Worm (Caenorhabditis elegans) whole organism, L3 larva: ENCODE results near the gene F49E8.7.
A peak's percentile ranks its signal among the peaks of the same experiment; 100 is the strongest.

Experiments
- R02D3.7 ChIP-seq: fragments of 150-350 bp; optimal IDR thresholded peaks from 2 replicates; lab custom pipeline; 2014; ENCODE audit warnings: missing biosample characterization, missing genetic modification characterization
- ZK546.5 ChIP-seq: sonication (generic microtip); optimal IDR thresholded peaks from 2 replicates; lab custom pipeline; 2017; ENCODE audit warnings: missing biosample characterization, missing genetic modification characterization
- aly-2 ChIP-seq: fragments of 150-350 bp; optimal IDR thresholded peaks from 2 replicates; lab custom pipeline; 2014; ENCODE audit warnings: missing biosample characterization, missing genetic modification characterization
- ama-1 ChIP-seq: fragments of 150-350 bp; optimal IDR thresholded peaks from 2 replicates; lab custom pipeline; 2018
- ceh-16 ChIP-seq: sonication (generic microtip); optimal IDR thresholded peaks from 2 replicates; lab custom pipeline; 2017; ENCODE audit warnings: missing biosample characterization, missing genetic modification characterization
- ceh-28 ChIP-seq: fragments of 150-350 bp; optimal IDR thresholded peaks from 2 replicates; lab custom pipeline; 2014; ENCODE audit warnings: missing biosample characterization, missing genetic modification reagents, missing genetic modification characterization
- ceh-82 ChIP-seq: fragments of 150-350 bp; optimal IDR thresholded peaks from 2 replicates; lab custom pipeline; 2014; ENCODE audit warnings: missing biosample characterization, missing genetic modification characterization
- ceh-9 ChIP-seq: sonication (generic microtip); optimal IDR thresholded peaks from 2 replicates; lab custom pipeline; 2018; ENCODE audit warnings: missing biosample characterization, missing genetic modification characterization
- daf-12 ChIP-seq: fragments of 150-350 bp; optimal IDR thresholded peaks from 2 replicates; lab custom pipeline; 2014; ENCODE audit warnings: missing biosample characterization, missing genetic modification reagents, missing genetic modification characterization
- egl-27 ChIP-seq: sonication (generic microtip); optimal IDR thresholded peaks from 4 replicates; lab custom pipeline; 2017; ENCODE audit warnings: missing biosample characterization, missing genetic modification reagents, missing genetic modification characterization
- egl-5 ChIP-seq: fragments of 150-350 bp; optimal IDR thresholded peaks from 2 replicates; lab custom pipeline; 2017; ENCODE audit warnings: missing biosample characterization, missing genetic modification reagents, missing genetic modification characterization, inconsistent platforms
- elt-1 ChIP-seq: fragments of 150-350 bp; optimal IDR thresholded peaks from 2 replicates; lab custom pipeline; 2014; ENCODE audit warnings: missing biosample characterization, missing genetic modification characterization
- elt-2 ChIP-seq: sonication (generic microtip); optimal IDR thresholded peaks from 2 replicates; lab custom pipeline; 2016; ENCODE audit warnings: missing genetic modification reagents, mild to moderate bottlenecking, missing genetic modification characterization, missing compliant biosample characterization
- elt-3 ChIP-seq, 3 experiments: fragments of 150-350 bp in 1 of 3; sonication (generic microtip) in 2 of 3; optimal IDR thresholded peaks; 2 replicates in 2 of 3; 4 replicates in 1 of 3; lab custom pipeline; 2014 to 2017; ENCODE audit warnings: missing biosample characterization in 3 of 3, missing genetic modification characterization in 3 of 3
- eor-1 ChIP-seq, 2 experiments: fragments of 150-350 bp; optimal IDR thresholded peaks; 2 replicates each; lab custom pipeline; 2014 to 2018; ENCODE audit warnings: missing biosample characterization in 2 of 2, missing genetic modification characterization in 2 of 2
- fkh-10 ChIP-seq: sonication (generic microtip); optimal IDR thresholded peaks from 2 replicates; lab custom pipeline; 2017; ENCODE audit warnings: missing biosample characterization, missing genetic modification reagents, missing genetic modification characterization
- fkh-2 ChIP-seq: fragments of 150-350 bp; optimal IDR thresholded peaks from 2 replicates; lab custom pipeline; 2014; ENCODE audit warnings: missing biosample characterization, missing genetic modification reagents, missing genetic modification characterization
- fos-1 ChIP-seq: fragments of 150-350 bp; optimal IDR thresholded peaks from 2 replicates; lab custom pipeline; 2014; ENCODE audit warnings: missing biosample characterization, missing genetic modification characterization
- hmg-11 ChIP-seq: sonication (generic microtip); optimal IDR thresholded peaks from 2 replicates; lab custom pipeline; 2016; ENCODE audit warnings: missing genetic modification characterization, missing compliant biosample characterization
- jun-1 ChIP-seq: fragments of 150-350 bp; optimal IDR thresholded peaks from 2 replicates; lab custom pipeline; 2014; ENCODE audit warnings: missing biosample characterization, missing genetic modification reagents, missing genetic modification characterization
- lin-15B ChIP-seq: fragments of 150-350 bp; optimal IDR thresholded peaks from 2 replicates; lab custom pipeline; 2014; ENCODE audit warnings: missing biosample characterization, missing genetic modification characterization
- lin-39 ChIP-seq: fragments of 150-350 bp; optimal IDR thresholded peaks from 2 replicates; lab custom pipeline; 2018; ENCODE audit warnings: missing biosample characterization, missing genetic modification reagents, missing genetic modification characterization
- lsy-12 ChIP-seq: sonication (generic microtip); optimal IDR thresholded peaks from 2 replicates; lab custom pipeline; 2016; ENCODE audit warnings: mild to moderate bottlenecking, missing genetic modification characterization, missing compliant biosample characterization
- mdl-1 ChIP-seq: fragments of 150-350 bp; optimal IDR thresholded peaks from 2 replicates; lab custom pipeline; 2014; ENCODE audit warnings: missing biosample characterization, missing genetic modification characterization
- mml-1 ChIP-seq: fragments of 150-350 bp; sonication (generic microtip); optimal IDR thresholded peaks from 3 replicates; lab custom pipeline; 2014; ENCODE audit warnings: missing biosample characterization, missing genetic modification characterization
- nfya-1 ChIP-seq: sonication (generic microtip); optimal IDR thresholded peaks from 2 replicates; lab custom pipeline; 2017; ENCODE audit warnings: missing genetic modification characterization, mild to moderate bottlenecking, missing compliant biosample characterization, antibody characterized with exemption, moderate library complexity; ENCODE audit not compliant: insufficient read depth
- nhr-11 ChIP-seq: fragments of 150-350 bp; optimal IDR thresholded peaks from 2 replicates; lab custom pipeline; 2014; ENCODE audit warnings: missing biosample characterization, missing genetic modification characterization
- nhr-12 ChIP-seq: fragments of 150-350 bp; optimal IDR thresholded peaks from 2 replicates; lab custom pipeline; 2014; ENCODE audit warnings: missing biosample characterization, missing genetic modification characterization
- nhr-23 ChIP-seq: fragments of 150-350 bp; optimal IDR thresholded peaks from 2 replicates; lab custom pipeline; 2014; ENCODE audit warnings: missing biosample characterization, missing genetic modification reagents, missing genetic modification characterization
- nhr-237 ChIP-seq: fragments of 150-350 bp; optimal IDR thresholded peaks from 2 replicates; lab custom pipeline; 2014; ENCODE audit warnings: missing biosample characterization, missing genetic modification characterization
- nhr-25 ChIP-seq: sonication (generic microtip); optimal IDR thresholded peaks from 2 replicates; lab custom pipeline; 2017; ENCODE audit warnings: missing biosample characterization, missing genetic modification characterization
- nhr-28 ChIP-seq: fragments of 150-350 bp; optimal IDR thresholded peaks from 2 replicates; lab custom pipeline; 2014; ENCODE audit warnings: missing biosample characterization, missing genetic modification characterization
- nhr-43 ChIP-seq: sonication (generic microtip); optimal IDR thresholded peaks from 2 replicates; lab custom pipeline; 2016; ENCODE audit warnings: mild to moderate bottlenecking, missing genetic modification characterization, missing compliant biosample characterization; ENCODE audit not compliant: poor library complexity, severe bottlenecking
- nhr-67 ChIP-seq: fragments of 150-350 bp; optimal IDR thresholded peaks from 2 replicates; lab custom pipeline; 2014; ENCODE audit warnings: missing biosample characterization, missing genetic modification characterization
- nhr-76 ChIP-seq: fragments of 150-350 bp; sonication (generic microtip); optimal IDR thresholded peaks from 5 replicates; lab custom pipeline; 2014; ENCODE audit warnings: missing biosample characterization, missing genetic modification characterization
- nhr-77 ChIP-seq: fragments of 150-350 bp; optimal IDR thresholded peaks from 2 replicates; lab custom pipeline; 2014; ENCODE audit warnings: missing biosample characterization, missing genetic modification characterization
- pha-4 ChIP-seq: fragments of 150-350 bp; optimal IDR thresholded peaks from 2 replicates; lab custom pipeline; 2014; ENCODE audit warnings: missing biosample characterization, missing genetic modification reagents, missing genetic modification characterization
- pqm-1 ChIP-seq: fragments of 150-350 bp; optimal IDR thresholded peaks from 2 replicates; lab custom pipeline; 2017; ENCODE audit warnings: missing biosample characterization, missing genetic modification characterization, inconsistent platforms
- sea-2 ChIP-seq: fragments of 150-350 bp; sonication (generic microtip); optimal IDR thresholded peaks from 4 replicates; lab custom pipeline; 2014; ENCODE audit warnings: missing biosample characterization, missing genetic modification reagents, missing genetic modification characterization
- skn-1 ChIP-seq: fragments of 150-350 bp; optimal IDR thresholded peaks from 2 replicates; lab custom pipeline; 2014; ENCODE audit warnings: missing biosample characterization, missing genetic modification characterization
- snpc-4 ChIP-seq: fragments of 150-350 bp; optimal IDR thresholded peaks from 2 replicates; lab custom pipeline; 2014; ENCODE audit warnings: missing biosample characterization, missing genetic modification characterization
- tbx-2 ChIP-seq: sonication (generic microtip); optimal IDR thresholded peaks from 2 replicates; lab custom pipeline; 2016; ENCODE audit warnings: mild to moderate bottlenecking, missing genetic modification characterization, missing compliant biosample characterization
- unc-39 ChIP-seq: sonication (generic microtip); optimal IDR thresholded peaks from 4 replicates; lab custom pipeline; 2017; ENCODE audit warnings: missing biosample characterization, missing genetic modification characterization
- unc-62 ChIP-seq: fragments of 150-350 bp; sonication (generic microtip); optimal IDR thresholded peaks from 4 replicates; lab custom pipeline; 2014; ENCODE audit warnings: missing biosample characterization, missing genetic modification reagents, missing genetic modification characterization
- zag-1 ChIP-seq: fragments of 150-350 bp; optimal IDR thresholded peaks from 2 replicates; lab custom pipeline; 2014; ENCODE audit warnings: missing biosample characterization, missing genetic modification characterization
- ztf-11 ChIP-seq: fragments of 150-350 bp; optimal IDR thresholded peaks from 2 replicates; lab custom pipeline; 2014; ENCODE audit warnings: missing biosample characterization, missing genetic modification characterization
- ztf-4 ChIP-seq: fragments of 150-350 bp; optimal IDR thresholded peaks from 2 replicates; lab custom pipeline; 2014; ENCODE audit warnings: missing biosample characterization, missing genetic modification characterization

Gene F49E8.7

DNA sequence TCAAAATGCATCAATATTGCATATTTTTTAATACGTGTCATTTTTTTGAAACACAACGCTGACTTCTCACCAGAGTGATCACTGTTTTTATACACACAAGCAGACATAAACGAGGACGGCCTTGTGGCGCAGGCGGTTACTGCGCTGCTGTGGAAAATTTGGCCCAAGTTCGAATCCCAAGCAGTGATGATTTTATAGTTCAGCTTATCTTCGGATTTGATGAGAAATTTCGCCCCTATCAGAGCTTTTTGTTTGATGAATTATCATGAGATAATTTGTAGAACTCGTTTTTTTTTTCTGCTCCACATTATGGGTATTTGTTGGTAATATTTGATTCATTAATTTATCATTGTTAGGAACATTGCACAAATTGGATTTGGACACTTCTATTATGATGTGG, 17.8 kb upstream of the F49E8.7 start:
- peak; percentile 53 for TF ChIP-seq skn-1 (tag; lab: Kevin White, UChicago)
- peak; percentile 26 for TF ChIP-seq nhr-77 (tag; lab: Kevin White, UChicago)
- peak; percentile 12 for TF ChIP-seq nhr-76 (tag; lab: Kevin White, UChicago)
- TF ChIP-seq ceh-16 (tag; lab: Kevin White, UChicago), result peak; percentile 44
- peak; percentile 73 for TF ChIP-seq tbx-2 (tag; lab: Kevin White, UChicago)
- no peak for TF ChIP-seq pha-4 (tag; lab: Kevin White, UChicago)
- TF ChIP-seq R02D3.7, result no peak
- TF ChIP-seq lsy-12 (tag; lab: Kevin White, UChicago), result peak; percentile 87
- TF ChIP-seq ceh-9 (tag; lab: Kevin White, UChicago), result no peak
- TF ChIP-seq daf-12 (tag; lab: Kevin White, UChicago), result no peak
- no peak for TF ChIP-seq jun-1 (tag; lab: Kevin White, UChicago)
- no peak for TF ChIP-seq fkh-10
- TF ChIP-seq elt-1, result peak; percentile 24
- TF ChIP-seq nhr-25 (tag; lab: Kevin White, UChicago), result peak; percentile 40
- TF ChIP-seq nhr-12 (tag; lab: Kevin White, UChicago), result no peak
- peak; percentile 65 for TF ChIP-seq nfya-1 (tag; lab: Kevin White, UChicago)
- TF ChIP-seq nhr-11 (tag; lab: Kevin White, UChicago), result no peak
- TF ChIP-seq nhr-28 (tag; lab: Kevin White, UChicago), result no peak
- TF ChIP-seq mdl-1 (tag; lab: Kevin White, UChicago), result no peak
- TF ChIP-seq unc-62 (GFP tag; lab: Kevin White, UChicago), result no peak
- no peak for TF ChIP-seq ceh-28 (tag; lab: Kevin White, UChicago)
- TF ChIP-seq ZK546.5 (tag; lab: Kevin White, UChicago), result no peak
- no peak for TF ChIP-seq sea-2
- TF ChIP-seq nhr-23 (tag; lab: Kevin White, UChicago), result peak; percentile 78
- peak; percentile 58 for TF ChIP-seq ama-1
- peak in 1 of 3 experiments; percentile 72 for TF ChIP-seq elt-3 (tag; optimal IDR thresholded peaks at IDR 0.05; lab: Kevin White, UChicago)
- peak; percentile 69 for TF ChIP-seq ceh-82
- TF ChIP-seq zag-1 (tag; lab: Kevin White, UChicago), result no peak
- no peak for TF ChIP-seq mml-1
- peak; percentile 46 for TF ChIP-seq ztf-11 (tag; lab: Kevin White, UChicago)
- peak; percentile 50 for TF ChIP-seq lin-15B (tag; lab: Kevin White, UChicago)
- no peak for TF ChIP-seq unc-39 (tag; lab: Kevin White, UChicago)
- TF ChIP-seq egl-5, result peak; percentile 91
- TF ChIP-seq egl-27 (tag; lab: Kevin White, UChicago), result peak; percentile 81
- TF ChIP-seq pqm-1, result no peak
- TF ChIP-seq eor-1 (tag; optimal IDR thresholded peaks at IDR 0.05; lab: Kevin White, UChicago), result no peak
- TF ChIP-seq lin-39 (tag; lab: Kevin White, UChicago), result peak; percentile 85
- no peak for TF ChIP-seq nhr-237 (tag; lab: Kevin White, UChicago)
- no peak for TF ChIP-seq snpc-4 (tag; lab: Kevin White, UChicago)
- no peak for TF ChIP-seq fkh-2 (tag; lab: Kevin White, UChicago)
- TF ChIP-seq elt-2, result peak; percentile 55
- TF ChIP-seq nhr-43 (tag; lab: Kevin White, UChicago), result peak; percentile 81
- no peak for TF ChIP-seq fos-1
- TF ChIP-seq hmg-11, result peak; percentile 97
- TF ChIP-seq ztf-4 (tag; lab: Kevin White, UChicago), result peak; percentile 22
- peak; percentile 41 for TF ChIP-seq aly-2
- TF ChIP-seq nhr-67 (tag; lab: Kevin White, UChicago), result no peak
